Worm (Caenorhabditis elegans) whole organism, late embryonic: Measurements from ENCODE around the gene nmad-1.

Experiments
- dmd-4 ChIP-seq: sonication (generic microtip); optimal IDR thresholded peaks from 2 replicates; lab custom pipeline; 2016; ENCODE audit warnings: borderline replicate concordance, missing genetic modification characterization, missing compliant biosample characterization
- hlh-13 ChIP-seq: fragments of 200-800 bp; sonication (Bioruptor generic); optimal IDR thresholded peaks from 2 replicates; lab custom pipeline; 2018; ENCODE audit warnings: mild to moderate bottlenecking, missing genetic modification characterization, missing compliant biosample characterization

ce11 chrIII:5564799-5565198 is 10.1 kb upstream of the nmad-1 start, which contains the start of gene mlc-3:
- TF ChIP-seq dmd-4 (tag; lab: Kevin White, UChicago) (no peak), hlh-13 (no peak)
